Fruit fly (Drosophila melanogaster) whole organism, embryonic: ENCODE measurements around the gene Rfx.

Experiments used
- Atf-2 ChIP-seq: fragments of 200-800 bp; sonication (Bioruptor generic); optimal IDR thresholded peaks from 2 replicates; lab custom pipeline; 2016; ENCODE audit warnings: missing biosample characterization, missing genetic modification characterization
- CG10274 ChIP-seq: fragments of 200-800 bp; sonication (Bioruptor generic); optimal IDR thresholded peaks from 3 replicates; lab custom pipeline; 2017; ENCODE audit warnings: missing biosample characterization, mild to moderate bottlenecking, missing genetic modification characterization
- CG10543 ChIP-seq: fragments of 200-800 bp; sonication (Bioruptor generic); optimal IDR thresholded peaks from 3 replicates; lab custom pipeline; 2017; ENCODE audit warnings: missing biosample characterization, mild to moderate bottlenecking, missing genetic modification characterization, moderate library complexity
- CG11093 ChIP-seq: fragments of 200-800 bp; sonication (Bioruptor generic); IDR thresholded peaks from 3 replicates; pipeline ENCODE4 v1.3.6; 2022; ENCODE audit warnings: missing biosample characterization, missing genetic modification characterization
- CG12104 ChIP-seq: fragments of 200-800 bp; sonication (Bioruptor generic); optimal IDR thresholded peaks from 3 replicates; lab custom pipeline; 2016; ENCODE audit warnings: missing biosample characterization, missing genetic modification characterization
- CG18262 ChIP-seq: fragments of 200-800 bp; optimal IDR thresholded peaks from 3 replicates; lab custom pipeline; 2019; ENCODE audit warnings: missing biosample characterization, mild to moderate bottlenecking, missing genetic modification characterization, moderate library complexity
- CG18619 ChIP-seq: fragments of 200-800 bp; sonication (Bioruptor generic); optimal IDR thresholded peaks from 3 replicates; lab custom pipeline; 2017; ENCODE audit warnings: missing biosample characterization, mild to moderate bottlenecking, missing genetic modification characterization
- CG2875 ChIP-seq: fragments of 200-800 bp; sonication (Bioruptor generic); optimal IDR thresholded peaks from 2 replicates; lab custom pipeline; 2017; ENCODE audit warnings: missing biosample characterization, mild to moderate bottlenecking, missing genetic modification characterization, missing genetic modification reagents
- CG4424 ChIP-seq: fragments of 200-800 bp; sonication (Bioruptor generic); optimal IDR thresholded peaks from 3 replicates; lab custom pipeline; 2016; ENCODE audit warnings: missing biosample characterization, missing genetic modification characterization
- CG4617 ChIP-seq: fragments of 200-800 bp; sonication (Bioruptor generic); optimal IDR thresholded peaks from 3 replicates; lab custom pipeline; 2016; ENCODE audit warnings: missing biosample characterization, missing genetic modification characterization, borderline replicate concordance
- CG4854 ChIP-seq: fragments of 200-800 bp; sonication (Bioruptor generic); optimal IDR thresholded peaks from 2 replicates; lab custom pipeline; 2016; ENCODE audit warnings: missing biosample characterization, missing genetic modification characterization, inconsistent platforms
- CG6254 ChIP-seq: fragments of 200-800 bp; sonication (Bioruptor generic); optimal IDR thresholded peaks from 3 replicates; lab custom pipeline; 2017; ENCODE audit warnings: mild to moderate bottlenecking, missing biosample characterization, missing genetic modification reagents, missing genetic modification characterization
- CG6813 ChIP-seq: fragments of 200-800 bp; sonication (Bioruptor generic); optimal IDR thresholded peaks from 2 replicates; lab custom pipeline; 2017; ENCODE audit warnings: missing biosample characterization, missing genetic modification characterization, mild to moderate bottlenecking, moderate library complexity, missing genetic modification reagents
- CG6854 ChIP-seq: fragments of 200-800 bp; sonication (Bioruptor generic); optimal IDR thresholded peaks from 3 replicates; lab custom pipeline; 2017; ENCODE audit warnings: missing biosample characterization, mild to moderate bottlenecking, missing genetic modification characterization
- CG7987 ChIP-seq: fragments of 200-800 bp; sonication (Bioruptor generic); optimal IDR thresholded peaks from 2 replicates; lab custom pipeline; 2018; ENCODE audit warnings: missing biosample characterization, mild to moderate bottlenecking, missing genetic modification characterization, moderate library complexity
- CG8359 ChIP-seq: fragments of 200-800 bp; sonication (Bioruptor generic); optimal IDR thresholded peaks from 2 replicates; lab custom pipeline; 2017; ENCODE audit warnings: missing biosample characterization, mild to moderate bottlenecking, missing genetic modification characterization, borderline replicate concordance
- CG8924 ChIP-seq: fragments of 200-800 bp; optimal IDR thresholded peaks from 3 replicates; lab custom pipeline; 2019; ENCODE audit warnings: missing biosample characterization, mild to moderate bottlenecking, missing genetic modification characterization, moderate library complexity
- CG9727 ChIP-seq: fragments of 200-800 bp; sonication (Bioruptor generic); optimal IDR thresholded peaks from 3 replicates; lab custom pipeline; 2017; ENCODE audit warnings: missing biosample characterization, mild to moderate bottlenecking, missing genetic modification characterization
- Chrac-16 ChIP-seq: fragments of 200-800 bp; sonication (Bioruptor generic); optimal IDR thresholded peaks from 3 replicates; lab custom pipeline; 2016; ENCODE audit warnings: missing biosample characterization, missing genetic modification characterization
- CrebB ChIP-seq: fragments of 200-800 bp; sonication (Bioruptor generic); optimal IDR thresholded peaks from 3 replicates; lab custom pipeline; 2018; ENCODE audit warnings: missing biosample characterization, mild to moderate bottlenecking, missing genetic modification characterization
- Dip3 ChIP-seq: fragments of 200-800 bp; sonication (Bioruptor generic); optimal IDR thresholded peaks from 3 replicates; lab custom pipeline; 2016; ENCODE audit warnings: missing biosample characterization, missing genetic modification characterization
- Drgx ChIP-seq: fragments of 200-800 bp; sonication (Bioruptor generic); IDR thresholded peaks from 2 replicates; pipeline ENCODE4 v1.3.6; 2022; ENCODE audit warnings: missing biosample characterization, missing genetic modification characterization
- Gsc ChIP-seq: fragments of 200-800 bp; sonication (Bioruptor generic); IDR thresholded peaks from 2 replicates; pipeline ENCODE4 v1.3.6; 2022; ENCODE audit warnings: missing biosample characterization, missing genetic modification characterization
- HmgD ChIP-seq: fragments of 200-800 bp; sonication (Bioruptor generic); optimal IDR thresholded peaks from 3 replicates; lab custom pipeline; 2016; ENCODE audit warnings: missing biosample characterization, missing genetic modification characterization
- Hr3 ChIP-seq: fragments of 200-800 bp; sonication (Bioruptor generic); optimal IDR thresholded peaks from 3 replicates; lab custom pipeline; 2016; ENCODE audit warnings: missing biosample characterization, missing genetic modification characterization
- Hr51 ChIP-seq, 2 experiments: fragments of 200-800 bp; sonication (Bioruptor generic); optimal IDR thresholded peaks; 2 replicates in 1 of 2; 3 replicates in 1 of 2; lab custom pipeline; 2016 to 2018; ENCODE audit warnings: missing biosample characterization in 2 of 2, missing genetic modification characterization in 2 of 2, mild to moderate bottlenecking in 1 of 2, moderate library complexity in 1 of 2
- PHDP ChIP-seq: fragments of 200-800 bp; sonication (Bioruptor generic); optimal IDR thresholded peaks from 3 replicates; lab custom pipeline; 2018; ENCODE audit warnings: missing biosample characterization, mild to moderate bottlenecking, missing genetic modification characterization, moderate library complexity
- Ssrp ChIP-seq: fragments of 200-800 bp; sonication (Bioruptor generic); optimal IDR thresholded peaks from 2 replicates; lab custom pipeline; 2018; ENCODE audit warnings: missing biosample characterization, mild to moderate bottlenecking, missing genetic modification characterization, moderate library complexity
- ab ChIP-seq: fragments of 200-800 bp; sonication (Bioruptor generic); optimal IDR thresholded peaks from 2 replicates; lab custom pipeline; 2016; ENCODE audit warnings: missing biosample characterization, missing genetic modification characterization
- abd-A ChIP-seq: fragments of 200-800 bp; sonication (Bioruptor generic); optimal IDR thresholded peaks from 3 replicates; lab custom pipeline; 2019; ENCODE audit warnings: missing biosample characterization, mild to moderate bottlenecking, missing genetic modification characterization, moderate library complexity
- aop ChIP-seq: fragments of 200-800 bp; sonication (Bioruptor generic); IDR thresholded peaks from 2 replicates; pipeline ENCODE4 v1.3.6; 2022; ENCODE audit warnings: missing biosample characterization, missing genetic modification characterization
- bsh ChIP-seq, 2 experiments: fragments of 200-800 bp; sonication (Bioruptor generic); optimal IDR thresholded peaks; 2 replicates each; lab custom pipeline; 2017 to 2018; ENCODE audit warnings: mild to moderate bottlenecking in 2 of 2, missing biosample characterization in 2 of 2, missing genetic modification characterization in 2 of 2, moderate library complexity in 1 of 2
- btn ChIP-seq: fragments of 200-800 bp; sonication (Bioruptor generic); optimal IDR thresholded peaks from 2 replicates; lab custom pipeline; 2016; ENCODE audit warnings: missing biosample characterization, missing genetic modification characterization
- cas ChIP-seq: fragments of 200-800 bp; sonication (Bioruptor generic); IDR thresholded peaks from 2 replicates; pipeline ENCODE4 v1.3.6; 2022; ENCODE audit warnings: missing biosample characterization, missing genetic modification characterization
- corto ChIP-seq: fragments of 200-800 bp; sonication (Bioruptor generic); optimal IDR thresholded peaks from 2 replicates; lab custom pipeline; 2016; ENCODE audit warnings: missing biosample characterization, mild to moderate bottlenecking, missing genetic modification characterization, moderate library complexity
- crc ChIP-seq: fragments of 200-800 bp; sonication (Bioruptor generic); optimal IDR thresholded peaks from 2 replicates; lab custom pipeline; 2016; ENCODE audit warnings: missing biosample characterization, missing genetic modification characterization
- dmrt11E ChIP-seq: fragments of 200-800 bp; sonication (Bioruptor generic); optimal IDR thresholded peaks from 3 replicates; lab custom pipeline; 2018; ENCODE audit warnings: missing biosample characterization, mild to moderate bottlenecking, missing genetic modification characterization, moderate library complexity
- ewg ChIP-seq: fragments of 200-800 bp; sonication (Bioruptor generic); optimal IDR thresholded peaks from 3 replicates; lab custom pipeline; 2017; ENCODE audit warnings: mild to moderate bottlenecking, missing biosample characterization, missing genetic modification reagents, missing genetic modification characterization
- fd3F ChIP-seq: fragments of 200-800 bp; sonication (Bioruptor generic); optimal IDR thresholded peaks from 2 replicates; lab custom pipeline; 2018; ENCODE audit warnings: missing biosample characterization, mild to moderate bottlenecking, missing genetic modification characterization, moderate library complexity
- lbe ChIP-seq: fragments of 200-800 bp; sonication (Bioruptor generic); optimal IDR thresholded peaks from 2 replicates; lab custom pipeline; 2016; ENCODE audit warnings: missing biosample characterization, mild to moderate bottlenecking, missing genetic modification characterization
- lola ChIP-seq, 3 experiments: fragments of >200 bp in 2 of 3; fragments of 200-800 bp in 1 of 3; sonication (Bioruptor generic) in 1 of 3; optimal IDR thresholded peaks; 2 replicates each; lab custom pipeline; 2017 to 2019; ENCODE audit warnings: missing biosample characterization in 3 of 3, missing genetic modification characterization in 3 of 3, mild to moderate bottlenecking in 1 of 3, moderate library complexity in 1 of 3
- mld ChIP-seq: fragments of 200-800 bp; sonication (Bioruptor generic); IDR thresholded peaks from 3 replicates; pipeline ENCODE4 v1.3.6; 2022; ENCODE audit warnings: missing biosample characterization, missing genetic modification characterization; ENCODE audit not compliant: partially characterized antibody
- pho ChIP-seq: fragments of 200-800 bp; sonication (Bioruptor generic); optimal IDR thresholded peaks from 2 replicates; lab custom pipeline; 2016; ENCODE audit warnings: missing biosample characterization, missing genetic modification characterization
- schlank ChIP-seq: fragments of 200-800 bp; sonication (Bioruptor generic); optimal IDR thresholded peaks from 2 replicates; lab custom pipeline; 2018; ENCODE audit warnings: missing biosample characterization, mild to moderate bottlenecking, missing genetic modification characterization
- slp2 ChIP-seq: fragments of 200-800 bp; sonication (Bioruptor generic); optimal IDR thresholded peaks from 2 replicates; lab custom pipeline; 2016; ENCODE audit warnings: missing biosample characterization, missing genetic modification characterization
- wek ChIP-seq: fragments of 200-800 bp; sonication (Bioruptor generic); optimal IDR thresholded peaks from 3 replicates; lab custom pipeline; 2018; ENCODE audit warnings: missing biosample characterization, mild to moderate bottlenecking, missing genetic modification characterization, moderate library complexity
- zfh2 ChIP-seq: fragments of 200-800 bp; sonication (Bioruptor generic); optimal IDR thresholded peaks from 2 replicates; lab custom pipeline; 2016; ENCODE audit warnings: missing biosample characterization, missing genetic modification characterization

Rfx gene

dm6 chr3R:10350741-10351629 is 26.9 kb downstream of the Rfx start (continued):
- TF ChIP-seq Chrac-16 (GFP tag; lab: Kevin White, UChicago) (peak; percentile 73), CG9727 (GFP tag; lab: Kevin White, UChicago) (peak; percentile 90), aop (GFP tag; lab: Robert Waterston, UW) (no peak), CG6813 (GFP tag; lab: Kevin White, UChicago) (peak; percentile 62), CG8359 (GFP tag; lab: Kevin White, UChicago) (peak; percentile 6), slp2 (GFP tag; lab: Kevin White, UChicago) (peak; percentile 13), CG6254 (peak; percentile 28), CG12104 (GFP tag; lab: Kevin White, UChicago) (peak; percentile 82), CG6854 (GFP tag; lab: Kevin White, UChicago) (peak; percentile 85), Hr51 (GFP tag; optimal IDR thresholded peaks at IDR 0.05; lab: Kevin White, UChicago) (peak; percentile 77 to 90), corto (peak; percentile 65), mld (GFP tag; lab: Robert Waterston, UW) (no peak), lola (GFP tag; optimal IDR thresholded peaks at IDR 0.05; lab: Kevin White, UChicago) (peak in 1 of 3 experiments; percentile 1), lbe (GFP tag; lab: Kevin White, UChicago) (peak; percentile 77), zfh2 (GFP tag; lab: Kevin White, UChicago) (peak; percentile 78), CG2875 (GFP tag; lab: Kevin White, UChicago) (peak; percentile 45), bsh (GFP tag; optimal IDR thresholded peaks at IDR 0.05; lab: Kevin White, UChicago) (peak in 1 of 2 experiments; percentile 55), pho (GFP tag; lab: Kevin White, UChicago) (peak; percentile 88), Hr3 (GFP tag; lab: Kevin White, UChicago) (peak; percentile 75), CG4854 (GFP tag; lab: Kevin White, UChicago) (peak; percentile 36), CG4424 (peak; percentile 83), ab (no peak), abd-A (peak; percentile 91), dmrt11E (tag; lab: Kevin White, UChicago) (peak; percentile 18), Ssrp (tag; lab: Kevin White, UChicago) (peak; percentile 77), cas (no peak), wek (peak; percentile 86), Gsc (no peak), CG7987 (GFP tag; lab: Kevin White, UChicago) (peak; percentile 71), Drgx (GFP tag; lab: Robert Waterston, UW) (no peak), CG8924 (tag; lab: Kevin White, UChicago) (peak; percentile 81), CrebB (tag; lab: Kevin White, UChicago) (peak; percentile 85), CG11093 (peak; percentile 70; the same call in 2 of the 3 replicates), fd3F (GFP tag; lab: Kevin White, UChicago) (peak; percentile 89), crc (peak; percentile 45), CG4617 (GFP tag; lab: Kevin White, UChicago) (peak; percentile 25), Atf-2 (GFP tag; lab: Kevin White, UChicago) (peak; percentile 53), btn (GFP tag; lab: Kevin White, UChicago) (no peak), CG18262 (tag; lab: Kevin White, UChicago) (peak; percentile 75), schlank (peak; percentile 80), ewg (GFP tag; lab: Kevin White, UChicago) (peak; percentile 40), PHDP (peak; percentile 90), CG18619 (peak; percentile 81), HmgD (no peak), CG10543 (peak; percentile 78), CG10274 (GFP tag; lab: Kevin White, UChicago) (peak; percentile 51), Dip3 (GFP tag; lab: Kevin White, UChicago) (peak; percentile 76)
